Worm (Caenorhabditis elegans) whole organism, late embryonic: Measurements from ENCODE around the gene fbxc-20.

Experiments used
- C38D4.7 ChIP-seq: fragments of 200-800 bp; sonication (Bioruptor generic); optimal IDR thresholded peaks from 2 replicates; lab custom pipeline; 2018; ENCODE audit warnings: mild to moderate bottlenecking, missing genetic modification characterization, moderate library complexity, missing compliant biosample characterization
- K02D7.2 ChIP-seq: sonication (generic microtip); optimal IDR thresholded peaks from 2 replicates; lab custom pipeline; 2017; ENCODE audit warnings: mild to moderate bottlenecking, missing genetic modification characterization, missing compliant biosample characterization
- K09A11.1 ChIP-seq: sonication (generic microtip); optimal IDR thresholded peaks from 2 replicates; lab custom pipeline; 2017; ENCODE audit warnings: antibody characterized with exemption, mild to moderate bottlenecking, missing genetic modification characterization, missing compliant biosample characterization; ENCODE audit not compliant: insufficient read depth
- ahr-1 ChIP-seq: sonication (generic microtip); optimal IDR thresholded peaks from 2 replicates; lab custom pipeline; 2016; ENCODE audit warnings: missing genetic modification characterization, missing compliant biosample characterization
- ama-1 ChIP-seq: fragments of 150-350 bp; optimal IDR thresholded peaks from 2 replicates; lab custom pipeline; 2014
- ceh-14 ChIP-seq: sonication (generic microtip); optimal IDR thresholded peaks from 2 replicates; lab custom pipeline; 2016; ENCODE audit warnings: missing genotype, missing genetic modification characterization, missing compliant biosample characterization
- ceh-18 ChIP-seq: sonication (generic microtip); optimal IDR thresholded peaks from 2 replicates; lab custom pipeline; 2016; ENCODE audit warnings: missing genetic modification characterization, missing compliant biosample characterization
- ceh-2 ChIP-seq: sonication (generic microtip); optimal IDR thresholded peaks from 2 replicates; lab custom pipeline; 2016; ENCODE audit warnings: missing genotype, missing genetic modification characterization, missing compliant biosample characterization
- ceh-30 ChIP-seq: fragments of 150-350 bp; optimal IDR thresholded peaks from 2 replicates; lab custom pipeline; 2014; ENCODE audit warnings: missing biosample characterization, missing genetic modification characterization
- ceh-31 ChIP-seq: sonication (generic microtip); optimal IDR thresholded peaks from 2 replicates; lab custom pipeline; 2016; ENCODE audit warnings: missing genetic modification characterization, missing compliant biosample characterization
- ceh-34 ChIP-seq: sonication (generic microtip); optimal IDR thresholded peaks from 2 replicates; lab custom pipeline; 2016; ENCODE audit warnings: mild to moderate bottlenecking, missing genetic modification characterization, missing compliant biosample characterization
- ceh-45 ChIP-seq: fragments of 200-800 bp; sonication (Bioruptor generic); IDR thresholded peaks from 2 replicates; pipeline ENCODE4 v1.3.6; 2022; ENCODE audit warnings: missing genetic modification reagents, missing genetic modification characterization, missing compliant biosample characterization
- ceh-9 ChIP-seq: sonication (generic microtip); optimal IDR thresholded peaks from 2 replicates; lab custom pipeline; 2016; ENCODE audit warnings: mild to moderate bottlenecking, missing genetic modification characterization, inconsistent platforms, missing compliant biosample characterization
- dve-1 ChIP-seq: sonication (generic microtip); optimal IDR thresholded peaks from 2 replicates; lab custom pipeline; 2017; ENCODE audit warnings: antibody characterized with exemption, mild to moderate bottlenecking, missing genetic modification characterization, missing compliant biosample characterization
- ets-4 ChIP-seq: sonication (generic microtip); optimal IDR thresholded peaks from 2 replicates; lab custom pipeline; 2016; ENCODE audit warnings: missing genetic modification characterization, missing compliant biosample characterization
- eyg-1 ChIP-seq: sonication (generic microtip); optimal IDR thresholded peaks from 2 replicates; lab custom pipeline; 2016; ENCODE audit warnings: missing genotype, missing genetic modification characterization, missing compliant biosample characterization
- fax-1 ChIP-seq: sonication (generic microtip); optimal IDR thresholded peaks from 2 replicates; lab custom pipeline; 2016; ENCODE audit warnings: missing genotype, missing genetic modification characterization, missing compliant biosample characterization
- hlh-15 ChIP-seq: sonication (generic microtip); optimal IDR thresholded peaks from 2 replicates; lab custom pipeline; 2016; ENCODE audit warnings: missing genetic modification characterization, missing compliant biosample characterization
- hlh-30 ChIP-seq: sonication (generic microtip); optimal IDR thresholded peaks from 2 replicates; lab custom pipeline; 2017; ENCODE audit warnings: antibody characterized with exemption, missing genetic modification characterization, missing compliant biosample characterization; ENCODE audit not compliant: insufficient read depth
- lim-6 ChIP-seq: sonication (generic microtip); optimal IDR thresholded peaks from 2 replicates; lab custom pipeline; 2016; ENCODE audit warnings: missing genetic modification characterization, missing compliant biosample characterization
- lin-11 ChIP-seq: fragments of 200-800 bp; sonication (Bioruptor generic); optimal IDR thresholded peaks from 2 replicates; lab custom pipeline; 2018; ENCODE audit warnings: mild to moderate bottlenecking, missing genetic modification characterization, missing compliant biosample characterization
- mec-3 ChIP-seq: sonication (generic microtip); optimal IDR thresholded peaks from 2 replicates; lab custom pipeline; 2016; ENCODE audit warnings: borderline replicate concordance, missing genetic modification characterization, missing compliant biosample characterization
- nhr-11 ChIP-seq: fragments of 150-350 bp; optimal IDR thresholded peaks from 2 replicates; lab custom pipeline; 2014; ENCODE audit warnings: missing biosample characterization, missing genetic modification characterization
- odd-2 ChIP-seq: sonication (generic microtip); optimal IDR thresholded peaks from 2 replicates; lab custom pipeline; 2017; ENCODE audit warnings: antibody characterized with exemption, mild to moderate bottlenecking, missing genetic modification characterization, missing compliant biosample characterization
- pag-3 ChIP-seq: sonication (generic microtip); optimal IDR thresholded peaks from 2 replicates; lab custom pipeline; 2016; ENCODE audit warnings: missing compliant biosample characterization, missing genetic modification characterization, borderline replicate concordance
- pha-2 ChIP-seq: sonication (generic microtip); optimal IDR thresholded peaks from 2 replicates; lab custom pipeline; 2017; ENCODE audit warnings: mild to moderate bottlenecking, missing genetic modification characterization, missing compliant biosample characterization
- pros-1 ChIP-seq: fragments of 150-350 bp; optimal IDR thresholded peaks from 2 replicates; lab custom pipeline; 2014; ENCODE audit warnings: missing biosample characterization, missing genetic modification reagents, missing genetic modification characterization
- ref-2 ChIP-seq: sonication (generic microtip); optimal IDR thresholded peaks from 2 replicates; lab custom pipeline; 2016; ENCODE audit warnings: missing genetic modification characterization, missing compliant biosample characterization
- syd-9 ChIP-seq: sonication (generic microtip); optimal IDR thresholded peaks from 2 replicates; lab custom pipeline; 2016; ENCODE audit warnings: mild to moderate bottlenecking, missing genetic modification characterization, moderate library complexity, missing compliant biosample characterization
- tbx-2 ChIP-seq: sonication (generic microtip); optimal IDR thresholded peaks from 2 replicates; lab custom pipeline; 2016; ENCODE audit warnings: missing genetic modification characterization, missing compliant biosample characterization
- unc-3 ChIP-seq, 2 experiments: fragments of 200-800 bp in 1 of 2; sonication (Bioruptor generic) in 1 of 2; sonication (generic microtip) in 1 of 2; conservative IDR thresholded peaks in 1 of 2; optimal IDR thresholded peaks in 1 of 2; 2 replicates each; pipeline versions ENCODE4 v1.3.6 to Lab custom; 2016 to 2022; ENCODE audit warnings: missing compliant biosample characterization in 2 of 2, missing genetic modification characterization in 2 of 2, missing genetic modification reagents in 1 of 2
- unc-42 ChIP-seq: sonication (generic microtip); optimal IDR thresholded peaks from 2 replicates; lab custom pipeline; 2016; ENCODE audit warnings: missing genotype, missing genetic modification characterization, missing compliant biosample characterization
- unc-55 ChIP-seq: sonication (generic microtip); optimal IDR thresholded peaks from 2 replicates; lab custom pipeline; 2017; ENCODE audit warnings: missing biosample characterization, missing genetic modification reagents, missing genetic modification characterization
- unc-86 ChIP-seq: sonication (generic microtip); optimal IDR thresholded peaks from 2 replicates; lab custom pipeline; 2016; ENCODE audit warnings: missing genetic modification characterization, missing compliant biosample characterization
- zip-5 ChIP-seq: sonication (generic microtip); optimal IDR thresholded peaks from 2 replicates; lab custom pipeline; 2016; ENCODE audit warnings: missing genetic modification characterization, missing compliant biosample characterization
- ztf-16 ChIP-seq: sonication (generic microtip); optimal IDR thresholded peaks from 2 replicates; lab custom pipeline; 2017; ENCODE audit warnings: missing genetic modification characterization, missing compliant biosample characterization

fbxc-20 gene

DNA sequence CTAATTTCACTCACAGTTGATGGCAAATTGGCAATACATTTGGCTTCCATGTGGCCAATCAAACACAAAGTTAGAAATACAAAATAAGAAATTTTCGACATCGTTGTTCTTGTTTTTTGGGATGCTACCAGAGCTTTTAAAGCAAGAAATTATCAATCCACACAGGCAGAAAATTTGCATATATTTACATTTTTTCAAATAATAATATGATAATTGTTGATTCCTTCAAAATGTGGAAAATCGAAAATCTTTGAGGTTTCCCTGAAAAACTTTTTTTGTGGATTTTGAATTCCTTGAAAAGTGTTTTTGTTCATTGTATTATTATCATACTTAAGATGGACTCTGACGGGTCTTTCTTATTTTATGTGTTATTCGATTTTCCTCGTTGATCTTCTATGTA, 28.1 kb upstream of the fbxc-20 start, which contains the start of gene F16G10.10:
Gene F16G10.10, minus strand, starts transcription at position 101 of the 400 bp plus-strand sequence.
- TF ChIP-seq pag-3 (tag; lab: Kevin White, UChicago): no peak
- no peak for TF ChIP-seq unc-3 (GFP tag; conservative IDR thresholded peaks at IDR 0.05; lab: Robert Waterston, UW)
- no peak for TF ChIP-seq unc-3 (tag; optimal IDR thresholded peaks at IDR 0.05; lab: Kevin White, UChicago)
- TF ChIP-seq odd-2 (tag; lab: Kevin White, UChicago): no peak

DNA sequence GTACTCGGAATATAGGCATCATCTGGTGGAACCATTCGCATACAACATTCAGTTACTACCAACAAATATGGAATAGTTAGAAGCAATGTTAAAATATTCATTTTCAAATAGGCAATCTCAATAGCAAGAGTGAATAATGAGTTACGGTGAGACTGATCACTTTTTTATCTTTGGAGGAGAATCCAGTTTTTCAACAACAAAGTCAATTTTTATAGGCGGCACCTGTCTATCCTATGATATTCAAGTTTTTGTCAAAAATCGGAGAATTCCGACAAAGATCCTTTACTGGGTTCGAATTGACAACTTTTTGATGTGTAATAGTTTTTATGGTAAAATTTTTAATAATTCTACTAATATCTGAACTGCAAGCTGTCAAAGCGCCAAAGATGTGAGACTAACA, 25.1 kb upstream of the fbxc-20 start, which contains the start of gene F16G10.11:
Gene F16G10.11, minus strand, starts transcription at position 101 of the 400 bp plus-strand sequence.
- TF ChIP-seq ceh-9 (tag; lab: Kevin White, UChicago): no peak
- no peak for TF ChIP-seq ceh-31 (tag; lab: Kevin White, UChicago)
- no peak for TF ChIP-seq unc-3 (GFP tag; conservative IDR thresholded peaks at IDR 0.05; lab: Robert Waterston, UW)
- no peak for TF ChIP-seq unc-3 (tag; optimal IDR thresholded peaks at IDR 0.05; lab: Kevin White, UChicago)
- no peak for TF ChIP-seq odd-2 (tag; lab: Kevin White, UChicago)
- no peak for TF ChIP-seq ama-1 (lab: Kevin White, UChicago)
- no peak for TF ChIP-seq syd-9 (tag; lab: Kevin White, UChicago)
- TF ChIP-seq zip-5 (tag; lab: Kevin White, UChicago): no peak
- no peak for TF ChIP-seq unc-55 (GFP tag; lab: Kevin White, UChicago)
- TF ChIP-seq ets-4 (tag; lab: Kevin White, UChicago): no peak
- no peak for TF ChIP-seq K09A11.1 (tag; lab: Kevin White, UChicago)
- TF ChIP-seq ref-2: no peak
- no peak for TF ChIP-seq pha-2 (tag; lab: Kevin White, UChicago)
- TF ChIP-seq fax-1 (tag; lab: Kevin White, UChicago): no peak
- no peak for TF ChIP-seq nhr-11 (tag; lab: Kevin White, UChicago)
- TF ChIP-seq hlh-15 (tag; lab: Kevin White, UChicago): no peak
- TF ChIP-seq hlh-30: no peak

DNA sequence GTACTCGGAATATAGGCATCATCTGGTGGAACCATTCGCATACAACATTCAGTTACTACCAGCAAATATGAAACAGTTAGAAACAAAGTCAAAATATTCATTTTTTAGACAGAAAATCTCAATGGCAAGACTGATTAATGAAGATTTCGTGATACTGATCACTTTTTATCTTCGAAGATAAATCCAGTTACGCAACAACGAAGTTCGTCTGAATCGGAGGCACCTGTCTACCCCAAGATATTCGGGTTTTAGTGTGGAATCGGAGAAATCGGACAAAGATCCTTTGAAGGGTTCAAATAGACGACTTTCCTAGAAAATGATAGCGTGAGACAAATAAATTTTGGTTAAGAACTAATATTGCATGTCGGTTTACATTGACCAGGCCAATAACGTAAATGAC, 23.1 kb upstream of the fbxc-20 start, which contains the start of gene F16G10.13:
Gene F16G10.13, minus strand, starts transcription at position 101 of the 400 bp plus-strand sequence.
- TF ChIP-seq zip-5 (tag; lab: Kevin White, UChicago) (no peak), odd-2 (tag; lab: Kevin White, UChicago) (no peak), fax-1 (tag; lab: Kevin White, UChicago) (no peak), pag-3 (tag; lab: Kevin White, UChicago) (no peak), ahr-1 (tag; lab: Kevin White, UChicago) (no peak), ceh-30 (tag; lab: Kevin White, UChicago) (no peak), pros-1 (no peak), lim-6 (tag; lab: Kevin White, UChicago) (no peak), ztf-16 (tag; lab: Kevin White, UChicago) (no peak), ceh-9 (tag; lab: Kevin White, UChicago) (no peak), ceh-34 (tag; lab: Kevin White, UChicago) (no peak), unc-42 (tag; lab: Kevin White, UChicago) (no peak), eyg-1 (no peak), mec-3 (no peak), dve-1 (tag; lab: Kevin White, UChicago) (no peak), ceh-14 (tag; lab: Kevin White, UChicago) (no peak), pha-2 (tag; lab: Kevin White, UChicago) (no peak), ceh-45 (no peak), unc-86 (tag; lab: Kevin White, UChicago) (no peak), tbx-2 (tag; lab: Kevin White, UChicago) (no peak)

DNA sequence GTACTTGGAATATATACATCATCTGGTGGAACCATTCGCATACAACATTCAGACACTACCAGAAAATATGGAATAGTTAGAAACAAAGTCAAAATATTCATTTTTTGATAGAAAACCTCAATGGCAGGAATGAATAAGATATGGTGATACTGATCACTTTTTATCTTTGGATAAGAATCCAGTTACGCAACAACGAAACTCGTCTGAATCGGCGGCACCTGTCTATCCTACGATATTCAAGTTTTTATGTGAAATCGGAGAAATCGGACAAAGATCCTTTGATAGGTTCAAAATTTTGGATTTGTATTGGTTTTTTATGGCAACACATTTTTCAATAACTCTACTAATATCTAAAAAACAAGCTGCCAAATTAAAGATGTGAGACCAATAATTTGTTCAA, 20.1 kb upstream of the fbxc-20 start, which contains the start of gene F16G10.14:
Gene F16G10.14, minus strand, starts transcription at position 101 of the 400 bp plus-strand sequence.
- no peak for TF ChIP-seq K02D7.2 (tag; lab: Kevin White, UChicago)
- TF ChIP-seq ahr-1 (tag; lab: Kevin White, UChicago): no peak
- TF ChIP-seq C38D4.7 (GFP tag; lab: Kevin White, UChicago): no peak
- TF ChIP-seq ceh-2 (tag; lab: Kevin White, UChicago): no peak
- TF ChIP-seq lin-11 (tag; lab: Kevin White, UChicago): no peak
- TF ChIP-seq lim-6 (tag; lab: Kevin White, UChicago): no peak
- no peak for TF ChIP-seq ceh-18 (tag; lab: Kevin White, UChicago)
- TF ChIP-seq tbx-2 (tag; lab: Kevin White, UChicago): no peak
